Fruit fly (Drosophila melanogaster) whole organism, embryonic: Measurements from ENCODE around the gene CG33490.

Experiments used
- BEAF-32 ChIP-seq: fragments of 200-800 bp; sonication (Bioruptor generic); optimal IDR thresholded peaks from 3 replicates; lab custom pipeline; 2017; ENCODE audit warnings: missing biosample characterization, missing genetic modification characterization, mild to moderate bottlenecking, moderate library complexity, missing genetic modification reagents
- CG10209 ChIP-seq: fragments of 200-800 bp; sonication (Bioruptor generic); optimal IDR thresholded peaks from 3 replicates; lab custom pipeline; 2017; ENCODE audit warnings: missing biosample characterization, mild to moderate bottlenecking, missing genetic modification characterization, missing genetic modification reagents
- CG12071 ChIP-seq: fragments of 200-800 bp; sonication (Bioruptor generic); optimal IDR thresholded peaks from 3 replicates; lab custom pipeline; 2018; ENCODE audit warnings: missing biosample characterization, mild to moderate bottlenecking, missing genetic modification characterization
- CG13123 ChIP-seq: fragments of 200-800 bp; sonication (Bioruptor generic); optimal IDR thresholded peaks from 2 replicates; lab custom pipeline; 2016; ENCODE audit warnings: missing biosample characterization, missing genetic modification characterization
- CG15479 ChIP-seq: fragments of 200-800 bp; sonication (Bioruptor generic); optimal IDR thresholded peaks from 3 replicates; lab custom pipeline; 2019; ENCODE audit warnings: missing biosample characterization, mild to moderate bottlenecking, missing genetic modification characterization, moderate library complexity
- CG15696 ChIP-seq: fragments of 200-800 bp; sonication (Bioruptor generic); optimal IDR thresholded peaks from 2 replicates; lab custom pipeline; 2019; ENCODE audit warnings: missing biosample characterization, mild to moderate bottlenecking, missing genetic modification characterization, moderate library complexity
- CG1603 ChIP-seq: fragments of 200-800 bp; sonication (Bioruptor generic); optimal IDR thresholded peaks from 2 replicates; lab custom pipeline; 2019; ENCODE audit warnings: missing biosample characterization, mild to moderate bottlenecking, missing genetic modification characterization, moderate library complexity
- CG1832 ChIP-seq: fragments of 200-800 bp; sonication (Bioruptor generic); optimal IDR thresholded peaks from 2 replicates; lab custom pipeline; 2017; ENCODE audit warnings: missing biosample characterization, mild to moderate bottlenecking, missing genetic modification characterization, inconsistent platforms
- CG2199 ChIP-seq: fragments of 200-800 bp; sonication (Bioruptor generic); IDR thresholded peaks from 3 replicates; pipeline ENCODE4 v1.3.6; 2022; ENCODE audit warnings: missing biosample characterization, missing genetic modification characterization
- CG2712 ChIP-seq: fragments of 200-800 bp; optimal IDR thresholded peaks from 3 replicates; lab custom pipeline; 2019; ENCODE audit warnings: missing biosample characterization, mild to moderate bottlenecking, missing genetic modification characterization, moderate library complexity
- CG3847 ChIP-seq: fragments of 200-800 bp; sonication (Bioruptor generic); IDR thresholded peaks from 2 replicates; pipeline ENCODE4 v1.3.6; 2022; ENCODE audit warnings: missing biosample characterization, missing genetic modification characterization
- CG6683 ChIP-seq: fragments of 200-800 bp; sonication (Bioruptor generic); optimal IDR thresholded peaks from 2 replicates; lab custom pipeline; 2017; ENCODE audit warnings: missing biosample characterization, mild to moderate bottlenecking, missing genetic modification characterization, missing genetic modification reagents
- CG7556 ChIP-seq: fragments of 200-800 bp; sonication (Bioruptor generic); optimal IDR thresholded peaks from 2 replicates; lab custom pipeline; 2017; ENCODE audit warnings: missing biosample characterization, mild to moderate bottlenecking, missing genetic modification characterization
- CG8388 ChIP-seq: fragments of 200-800 bp; sonication (Bioruptor generic); optimal IDR thresholded peaks from 2 replicates; lab custom pipeline; 2019; ENCODE audit warnings: missing biosample characterization, mild to moderate bottlenecking, missing genetic modification characterization, moderate library complexity
- CG9876 ChIP-seq: fragments of 200-800 bp; sonication (Bioruptor generic); optimal IDR thresholded peaks from 2 replicates; lab custom pipeline; 2016; ENCODE audit warnings: missing biosample characterization, missing genetic modification characterization
- HLH4C ChIP-seq: fragments of 200-800 bp; sonication (Bioruptor generic); IDR thresholded peaks from 3 replicates; pipeline ENCODE4 v1.3.6; 2022; ENCODE audit warnings: missing biosample characterization, missing genetic modification characterization; ENCODE audit not compliant: partially characterized antibody
- Hmr ChIP-seq: fragments of 200-800 bp; sonication (Bioruptor generic); optimal IDR thresholded peaks from 3 replicates; lab custom pipeline; 2017; ENCODE audit warnings: mild to moderate bottlenecking, missing biosample characterization, missing genetic modification reagents, missing genetic modification characterization
- Ptx1 ChIP-seq: fragments of 200-800 bp; sonication (Bioruptor generic); IDR thresholded peaks from 2 replicates; pipeline ENCODE4 v1.3.6; 2022; ENCODE audit warnings: missing biosample characterization, missing genetic modification characterization
- Rx ChIP-seq: fragments of 200-800 bp; sonication (Bioruptor generic); IDR thresholded peaks from 2 replicates; pipeline ENCODE4 v1.3.6; 2022; ENCODE audit warnings: missing biosample characterization, missing genetic modification characterization
- Sox102F ChIP-seq: fragments of 200-800 bp; sonication (Bioruptor generic); optimal IDR thresholded peaks from 2 replicates; lab custom pipeline; 2018; ENCODE audit warnings: missing biosample characterization, mild to moderate bottlenecking, missing genetic modification characterization, moderate library complexity
- Stat92E ChIP-seq, 3 experiments: fragments of >200 bp in 2 of 3; fragments of 200-800 bp in 1 of 3; sonication (Bioruptor generic) in 1 of 3; optimal IDR thresholded peaks; 2 replicates each; lab custom pipeline; 2017 to 2019; ENCODE audit warnings: missing biosample characterization in 3 of 3, missing genetic modification characterization in 3 of 3, mild to moderate bottlenecking in 1 of 3, moderate library complexity in 1 of 3
- Trl ChIP-seq, 3 experiments: fragments of >200 bp in 2 of 3; fragments of 200-800 bp in 1 of 3; sonication (Bioruptor generic) in 1 of 3; optimal IDR thresholded peaks; 2 replicates in 1 of 3; 3 replicates in 2 of 3; lab custom pipeline; 2016 to 2017; ENCODE audit warnings: missing biosample characterization in 1 of 3, missing genetic modification characterization in 1 of 3
- ato ChIP-seq: fragments of 200-800 bp; sonication (Bioruptor generic); IDR thresholded peaks from 2 replicates; pipeline ENCODE4 v1.3.6; 2022; ENCODE audit warnings: missing biosample characterization, missing genetic modification characterization; ENCODE audit not compliant: partially characterized antibody
- bbx ChIP-seq: fragments of 200-800 bp; sonication (Bioruptor generic); IDR thresholded peaks from 2 replicates; pipeline ENCODE4 v1.3.6; 2022; ENCODE audit warnings: missing biosample characterization, missing genetic modification characterization; ENCODE audit not compliant: partially characterized antibody
- bsh ChIP-seq, 2 experiments: fragments of 200-800 bp; sonication (Bioruptor generic); optimal IDR thresholded peaks; 2 replicates each; lab custom pipeline; 2017 to 2018; ENCODE audit warnings: mild to moderate bottlenecking in 2 of 2, missing biosample characterization in 2 of 2, missing genetic modification characterization in 2 of 2, moderate library complexity in 1 of 2
- chn ChIP-seq: fragments of 200-800 bp; sonication (Bioruptor generic); optimal IDR thresholded peaks from 2 replicates; lab custom pipeline; 2016; ENCODE audit warnings: missing biosample characterization, missing genetic modification characterization
- dan ChIP-seq: fragments of 200-800 bp; sonication (Bioruptor generic); IDR thresholded peaks from 2 replicates; pipeline ENCODE4 v1.3.6; 2022; ENCODE audit warnings: missing biosample characterization, missing genetic modification characterization
- dimm ChIP-seq: fragments of 200-800 bp; sonication (Bioruptor generic); IDR thresholded peaks from 2 replicates; pipeline ENCODE4 v1.3.6; 2022; ENCODE audit warnings: missing biosample characterization, missing genetic modification characterization
- fru ChIP-seq: fragments of >200 bp; optimal IDR thresholded peaks from 2 replicates; lab custom pipeline; 2017
- gcm ChIP-seq: fragments of 200-800 bp; sonication (Bioruptor generic); optimal IDR thresholded peaks from 2 replicates; lab custom pipeline; 2019; ENCODE audit warnings: missing biosample characterization, mild to moderate bottlenecking, missing genetic modification characterization, moderate library complexity
- hkb ChIP-seq, 2 experiments: fragments of 200-800 bp in 1 of 2; fragments of >200 bp in 1 of 2; sonication (Bioruptor generic) in 1 of 2; IDR thresholded peaks in 1 of 2; optimal IDR thresholded peaks in 1 of 2; 2 replicates each; pipeline versions ENCODE4 v1.3.6 to Lab custom; 2017 to 2022; ENCODE audit warnings: missing biosample characterization in 1 of 2, missing genetic modification characterization in 1 of 2
- knrl ChIP-seq: fragments of 200-800 bp; sonication (Bioruptor generic); IDR thresholded peaks from 3 replicates; pipeline ENCODE4 v1.3.6; 2022; ENCODE audit warnings: missing biosample characterization, missing genetic modification characterization; ENCODE audit not compliant: partially characterized antibody
- nerfin-2 ChIP-seq: fragments of 200-800 bp; sonication (Bioruptor generic); IDR thresholded peaks from 2 replicates; pipeline ENCODE4 v1.3.6; 2022; ENCODE audit warnings: missing biosample characterization, missing genetic modification characterization; ENCODE audit not compliant: partially characterized antibody
- pan ChIP-seq, 4 experiments: fragments of >200 bp in 3 of 4; fragments of 200-800 bp in 1 of 4; sonication (Bioruptor generic) in 1 of 4; optimal IDR thresholded peaks in 3 of 4; IDR thresholded peaks in 1 of 4; 2 replicates each; pipeline versions ENCODE4 v1.3.6 to Lab custom; 2017 to 2022; ENCODE audit warnings: missing biosample characterization in 2 of 4, missing genetic modification characterization in 2 of 4, mixed read lengths in 1 of 4
- pb ChIP-seq: fragments of 200-800 bp; sonication (Bioruptor generic); optimal IDR thresholded peaks from 3 replicates; lab custom pipeline; 2016; ENCODE audit warnings: missing biosample characterization, missing genetic modification characterization
- psq ChIP-seq: fragments of 200-800 bp; sonication (Bioruptor generic); optimal IDR thresholded peaks from 2 replicates; lab custom pipeline; 2017; ENCODE audit warnings: missing biosample characterization, missing genetic modification characterization
- repo ChIP-seq: fragments of 200-800 bp; sonication (Bioruptor generic); optimal IDR thresholded peaks from 2 replicates; lab custom pipeline; 2016; ENCODE audit warnings: missing biosample characterization, missing genetic modification characterization
- tin ChIP-seq: fragments of 200-800 bp; sonication (Bioruptor generic); optimal IDR thresholded peaks from 3 replicates; lab custom pipeline; 2016; ENCODE audit warnings: missing biosample characterization, missing genetic modification characterization
- tio ChIP-seq: fragments of 200-800 bp; sonication (Bioruptor generic); optimal IDR thresholded peaks from 2 replicates; lab custom pipeline; 2017; ENCODE audit warnings: missing biosample characterization, missing genetic modification characterization, inconsistent platforms
- trh ChIP-seq: fragments of 200-800 bp; sonication (Bioruptor generic); optimal IDR thresholded peaks from 2 replicates; lab custom pipeline; 2016; ENCODE audit warnings: missing biosample characterization, missing genetic modification characterization
- tx ChIP-seq: fragments of 200-800 bp; sonication (Bioruptor generic); optimal IDR thresholded peaks from 2 replicates; lab custom pipeline; 2016; ENCODE audit warnings: missing biosample characterization, missing genetic modification characterization
- unpg ChIP-seq: fragments of 200-800 bp; sonication (Bioruptor generic); optimal IDR thresholded peaks from 3 replicates; lab custom pipeline; 2018; ENCODE audit warnings: missing biosample characterization, mild to moderate bottlenecking, missing genetic modification characterization, moderate library complexity
- vfl ChIP-seq: fragments of 200-800 bp; sonication (Bioruptor generic); optimal IDR thresholded peaks from 2 replicates; lab custom pipeline; 2016; ENCODE audit warnings: missing biosample characterization, missing genetic modification characterization

The CG33490 gene

dm6 chr3L:11587720-11588580 is 13.5 kb upstream of the CG33490 start, which contains the start of gene rt (continued):
- TF ChIP-seq CG2199 (GFP tag; lab: Robert Waterston, UW), result 0 out of 3 replicates have a peak, but pooled peaks have one; percentile 67
- peak; percentile 71 for TF ChIP-seq unpg
- TF ChIP-seq CG15696, result peak; percentile 56
- peak; percentile 52 to 77 for TF ChIP-seq bsh (GFP tag; optimal IDR thresholded peaks at IDR 0.05; lab: Kevin White, UChicago)
- peak; percentile 58 for TF ChIP-seq CG1603 (tag; lab: Kevin White, UChicago)
- TF ChIP-seq CG8388 (GFP tag; lab: Kevin White, UChicago), result peak; percentile 64
- no peak for TF ChIP-seq CG13123 (GFP tag; lab: Kevin White, UChicago)
- peak; percentile 14 for TF ChIP-seq CG12071
- peak; percentile 41 for TF ChIP-seq Sox102F
- TF ChIP-seq tin (GFP tag; lab: Kevin White, UChicago), result peak; percentile 34
- no peak; the same call in 1 of the 2 replicates for TF ChIP-seq ato
- TF ChIP-seq knrl (GFP tag; lab: Robert Waterston, UW), result 0 out of 3 replicates have a peak, but pooled peaks have one; percentile 19
- peak; percentile 58 for TF ChIP-seq CG7556 (GFP tag; lab: Kevin White, UChicago)
- TF ChIP-seq gcm (GFP tag; lab: Kevin White, UChicago), result peak; percentile 68
- TF ChIP-seq fru (lab: Kevin White, UChicago), result no peak
- no peak for TF ChIP-seq BEAF-32 (GFP tag; lab: Kevin White, UChicago)

- TF ChIP-seq trh (GFP tag; lab: Kevin White, UChicago) (no peak), CG6683 (GFP tag; lab: Kevin White, UChicago) (no peak), CG3847 (GFP tag; lab: Robert Waterston, UW) (0 out of 2 replicates have a peak, but pooled peaks have one; percentile 9), pan (optimal IDR thresholded peaks at IDR 0.05; lab: Kevin White, UChicago) (no peak), pan (GFP tag; optimal IDR thresholded peaks at IDR 0.05 in 1 of 2, IDR thresholded peaks at IDR 0.05 in 1 of 2) (no peak), chn (GFP tag; lab: Kevin White, UChicago) (peak; percentile 14), pb (no peak), nerfin-2 (GFP tag; lab: Robert Waterston, UW) (no peak), dimm (GFP tag; lab: Robert Waterston, UW) (0 out of 2 replicates have a peak, but pooled peaks have one; percentile 16), CG1832 (GFP tag; lab: Kevin White, UChicago) (peak; percentile 90), CG15479 (peak; percentile 86), hkb (optimal IDR thresholded peaks at IDR 0.05; lab: Kevin White, UChicago) (no peak), hkb (GFP tag; IDR thresholded peaks at IDR 0.05; lab: Robert Waterston, UW) (peak; percentile 16; the same call in 1 of the 2 replicates), dan (no peak), Sox102F (no peak), tio (no peak), HLH4C (GFP tag; lab: Robert Waterston, UW) (peak; percentile 55; the same call in 2 of the 3 replicates), CG9876 (GFP tag; lab: Kevin White, UChicago) (no peak), Rx (GFP tag; lab: Robert Waterston, UW) (no peak), Ptx1 (no peak), repo (no peak), CG2712 (tag; lab: Kevin White, UChicago) (no peak), bsh (GFP tag; optimal IDR thresholded peaks at IDR 0.05; lab: Kevin White, UChicago) (no peak), psq (GFP tag; lab: Kevin White, UChicago) (no peak), Stat92E (GFP tag; optimal IDR thresholded peaks at IDR 0.05; lab: Kevin White, UChicago) (peak in 1 of 3 experiments; percentile 43), Hmr (no peak), vfl (GFP tag; lab: Kevin White, UChicago) (no peak), Trl (optimal IDR thresholded peaks at IDR 0.05; lab: Kevin White, UChicago) (peak; percentile 39 to 55), Trl (GFP tag; optimal IDR thresholded peaks at IDR 0.05; lab: Kevin White, UChicago) (no peak), CG10209 (GFP tag; lab: Kevin White, UChicago) (no peak), bbx (peak; percentile 30; the same call in 1 of the 2 replicates), gcm (GFP tag; lab: Kevin White, UChicago) (no peak), tx (GFP tag; lab: Kevin White, UChicago) (no peak)
Observed at dm6 chr3L:11586794-11587462, 12.5 kb upstream of the CG33490 start.
